Worm (Caenorhabditis elegans) whole organism, L4 larva: Measurements from ENCODE around the gene clec-175.
A peak's percentile ranks its signal among the peaks of the same experiment; 100 is the strongest.

Experiments
- D1046.2 ChIP-seq: fragments of 200-800 bp; sonication (Bioruptor generic); IDR thresholded peaks from 2 replicates; pipeline ENCODE4 v1.3.6; 2022; ENCODE audit warnings: missing genetic modification characterization, missing compliant biosample characterization
- F10B5.3 ChIP-seq: sonication (generic microtip); optimal IDR thresholded peaks from 2 replicates; lab custom pipeline; 2016; ENCODE audit warnings: mild to moderate bottlenecking, missing genetic modification characterization, missing compliant biosample characterization
- F49E8.2 ChIP-seq: sonication (generic microtip); optimal IDR thresholded peaks from 2 replicates; lab custom pipeline; 2016; ENCODE audit warnings: missing compliant biosample characterization, mild to moderate bottlenecking, missing genetic modification characterization, borderline replicate concordance
- T26A8.4 ChIP-seq: fragments of 200-800 bp; sonication (Bioruptor generic); IDR thresholded peaks from 2 replicates; pipeline ENCODE4 v1.3.6; 2022; ENCODE audit warnings: missing genetic modification characterization, missing compliant biosample characterization
- Y105C5A.15 ChIP-seq: fragments of 200-800 bp; sonication (Bioruptor generic); IDR thresholded peaks from 2 replicates; pipeline ENCODE4 v1.3.6; 2022; ENCODE audit warnings: missing genetic modification characterization, missing compliant biosample characterization
- Y48G9A.11 ChIP-seq: fragments of 200-800 bp; sonication (Bioruptor generic); IDR thresholded peaks from 2 replicates; pipeline ENCODE4 v1.3.6; 2022; ENCODE audit warnings: missing genetic modification reagents, missing genetic modification characterization, missing compliant biosample characterization
- arid-1 ChIP-seq: fragments of 200-800 bp; sonication (Bioruptor generic); conservative IDR thresholded peaks from 2 replicates; pipeline ENCODE4 v1.3.6; 2022; ENCODE audit warnings: missing genetic modification reagents, missing genetic modification characterization, missing compliant biosample characterization
- ceh-28 ChIP-seq: fragments of 150-350 bp; optimal IDR thresholded peaks from 2 replicates; lab custom pipeline; 2014; ENCODE audit warnings: missing biosample characterization, missing genetic modification reagents, missing genetic modification characterization
- ceh-62 ChIP-seq: sonication (generic microtip); optimal IDR thresholded peaks from 2 replicates; lab custom pipeline; 2017; ENCODE audit warnings: missing biosample characterization, missing genetic modification characterization
- ceh-82 ChIP-seq: sonication (generic microtip); optimal IDR thresholded peaks from 2 replicates; lab custom pipeline; 2017; ENCODE audit warnings: missing biosample characterization, missing genetic modification characterization
- ctbp-1 ChIP-seq: fragments of 200-800 bp; sonication (Bioruptor generic); IDR thresholded peaks from 2 replicates; pipeline ENCODE4 v1.3.6; 2022; ENCODE audit warnings: missing genetic modification reagents, missing genetic modification characterization, missing compliant biosample characterization
- daf-12 ChIP-seq: fragments of 150-350 bp; optimal IDR thresholded peaks from 2 replicates; lab custom pipeline; 2014; ENCODE audit warnings: missing biosample characterization, missing genetic modification reagents, missing genetic modification characterization
- daf-19 ChIP-seq: fragments of 200-800 bp; sonication (Bioruptor generic); conservative IDR thresholded peaks from 2 replicates; pipeline ENCODE4 v1.3.6; 2022; ENCODE audit warnings: missing genetic modification characterization, missing compliant biosample characterization
- dmd-9 ChIP-seq: fragments of 200-800 bp; sonication (Bioruptor generic); IDR thresholded peaks from 2 replicates; pipeline ENCODE4 v1.3.6; 2022; ENCODE audit warnings: missing genetic modification reagents, missing genetic modification characterization, missing compliant biosample characterization
- dpl-1 ChIP-seq: fragments of 150-350 bp; optimal IDR thresholded peaks from 2 replicates; lab custom pipeline; 2014; ENCODE audit warnings: missing biosample characterization, missing genetic modification reagents, missing genetic modification characterization
- egl-27 ChIP-seq: sonication (generic microtip); optimal IDR thresholded peaks from 3 replicates; lab custom pipeline; 2017; ENCODE audit warnings: missing biosample characterization, missing genetic modification reagents, missing genetic modification characterization
- egl-43 ChIP-seq: fragments of 200-800 bp; sonication (Bioruptor generic); IDR thresholded peaks from 2 replicates; pipeline ENCODE4 v1.3.6; 2022; ENCODE audit warnings: missing genetic modification reagents, missing genetic modification characterization, missing compliant biosample characterization
- gei-8 ChIP-seq: fragments of 200-800 bp; sonication (Bioruptor generic); optimal IDR thresholded peaks from 2 replicates; lab custom pipeline; 2018; ENCODE audit warnings: mild to moderate bottlenecking, missing genetic modification characterization, missing compliant biosample characterization
- hif-1 ChIP-seq, 2 experiments: sonication (generic microtip); optimal IDR thresholded peaks; 2 replicates each; lab custom pipeline; 2016 to 2017; ENCODE audit warnings: missing compliant biosample characterization in 2 of 2, missing genetic modification characterization in 2 of 2, missing genetic modification reagents in 2 of 2, missing genotype in 2 of 2, mild to moderate bottlenecking in 1 of 2
- hmg-1.1 ChIP-seq: fragments of 200-800 bp; sonication (Bioruptor generic); IDR thresholded peaks from 2 replicates; pipeline ENCODE4 v1.3.6; 2022; ENCODE audit warnings: missing genetic modification reagents, missing genetic modification characterization, missing compliant biosample characterization
- lim-7 ChIP-seq: fragments of 200-800 bp; sonication (Bioruptor generic); IDR thresholded peaks from 2 replicates; pipeline ENCODE4 v1.3.6; 2022; ENCODE audit warnings: missing genetic modification characterization, missing compliant biosample characterization
- lin-1 ChIP-seq: fragments of 200-800 bp; sonication (Bioruptor generic); IDR thresholded peaks from 2 replicates; pipeline ENCODE4 v1.3.6; 2022; ENCODE audit warnings: missing genetic modification reagents, missing genetic modification characterization, missing compliant biosample characterization
- lin-13 ChIP-seq: fragments of 150-350 bp; optimal IDR thresholded peaks from 2 replicates; lab custom pipeline; 2014; ENCODE audit warnings: missing biosample characterization, missing genetic modification reagents, missing genetic modification characterization
- lin-29 ChIP-seq: fragments of 200-800 bp; sonication (Bioruptor generic); IDR thresholded peaks from 2 replicates; pipeline ENCODE4 v1.3.6; 2022; ENCODE audit warnings: missing genetic modification reagents, missing genetic modification characterization, missing compliant biosample characterization
- lin-38 ChIP-seq: fragments of 200-800 bp; sonication (Bioruptor generic); IDR thresholded peaks from 2 replicates; pipeline ENCODE4 v1.3.6; 2022; ENCODE audit warnings: missing genetic modification reagents, missing genetic modification characterization, missing compliant biosample characterization
- lir-3 ChIP-seq: sonication (generic microtip); optimal IDR thresholded peaks from 2 replicates; lab custom pipeline; 2016; ENCODE audit warnings: mild to moderate bottlenecking, missing genetic modification characterization, missing compliant biosample characterization
- lsy-2 ChIP-seq, 2 experiments: fragments of 150-350 bp in 1 of 2; sonication (generic microtip) in 1 of 2; optimal IDR thresholded peaks; 2 replicates each; lab custom pipeline; 2014 to 2017; ENCODE audit warnings: missing biosample characterization in 2 of 2, missing genetic modification characterization in 2 of 2
- madf-9 ChIP-seq: fragments of 200-800 bp; sonication (Bioruptor generic); conservative IDR thresholded peaks from 2 replicates; pipeline ENCODE4 v1.3.6; 2022; ENCODE audit warnings: missing genetic modification reagents, missing genetic modification characterization, missing compliant biosample characterization
- mdl-1 ChIP-seq, 2 experiments: fragments of 150-350 bp in 1 of 2; sonication (generic microtip) in 1 of 2; optimal IDR thresholded peaks; 2 replicates each; lab custom pipeline; 2014 to 2017; ENCODE audit warnings: missing biosample characterization in 2 of 2, missing genetic modification characterization in 2 of 2
- mep-1 ChIP-seq: fragments of 150-350 bp; sonication (generic microtip); optimal IDR thresholded peaks from 3 replicates; lab custom pipeline; 2014; ENCODE audit warnings: missing biosample characterization, missing genetic modification characterization
- mes-2 ChIP-seq: sonication (generic microtip); optimal IDR thresholded peaks from 2 replicates; lab custom pipeline; 2016; ENCODE audit warnings: missing genotype, mild to moderate bottlenecking, missing genetic modification characterization, missing compliant biosample characterization; ENCODE audit not compliant: poor library complexity, severe bottlenecking
- mxl-3 ChIP-seq: fragments of 200-800 bp; sonication (Bioruptor generic); optimal IDR thresholded peaks from 2 replicates; lab custom pipeline; 2018; ENCODE audit warnings: mild to moderate bottlenecking, missing genetic modification characterization, missing compliant biosample characterization
- nhr-10 ChIP-seq: fragments of 150-350 bp; optimal IDR thresholded peaks from 2 replicates; lab custom pipeline; 2014; ENCODE audit warnings: missing biosample characterization, missing genetic modification characterization
- nhr-11 ChIP-seq: fragments of 150-350 bp; optimal IDR thresholded peaks from 2 replicates; lab custom pipeline; 2014; ENCODE audit warnings: missing biosample characterization, missing genetic modification characterization
- nhr-111 ChIP-seq: fragments of 200-800 bp; sonication (Bioruptor generic); optimal IDR thresholded peaks from 2 replicates; lab custom pipeline; 2018; ENCODE audit warnings: mild to moderate bottlenecking, missing genetic modification characterization, missing compliant biosample characterization
- nhr-237 ChIP-seq: sonication (generic microtip); optimal IDR thresholded peaks from 2 replicates; lab custom pipeline; 2017; ENCODE audit warnings: missing biosample characterization, missing genetic modification characterization
- nhr-28 ChIP-seq: fragments of 150-350 bp; optimal IDR thresholded peaks from 2 replicates; lab custom pipeline; 2014; ENCODE audit warnings: missing biosample characterization, missing genetic modification characterization
- nhr-41 ChIP-seq: fragments of 200-800 bp; sonication (Bioruptor generic); IDR thresholded peaks from 2 replicates; pipeline ENCODE4 v1.3.6; 2022; ENCODE audit warnings: missing genetic modification reagents, missing genetic modification characterization, missing compliant biosample characterization
- nhr-42 ChIP-seq: fragments of 200-800 bp; sonication (Bioruptor generic); IDR thresholded peaks from 2 replicates; pipeline ENCODE4 v1.3.6; 2022; ENCODE audit warnings: missing genetic modification characterization, missing compliant biosample characterization
- nhr-77 ChIP-seq: fragments of 150-350 bp; optimal IDR thresholded peaks from 2 replicates; lab custom pipeline; 2014; ENCODE audit warnings: missing biosample characterization, missing genetic modification characterization
- php-3 ChIP-seq: fragments of 200-800 bp; sonication (Bioruptor generic); IDR thresholded peaks from 2 replicates; pipeline ENCODE4 v1.3.6; 2022; ENCODE audit warnings: missing genetic modification reagents, missing genetic modification characterization, missing compliant biosample characterization
- rbr-2 ChIP-seq: sonication (generic microtip); optimal IDR thresholded peaks from 2 replicates; lab custom pipeline; 2016; ENCODE audit warnings: missing genotype, missing genetic modification characterization, missing compliant biosample characterization
- sdz-12 ChIP-seq: fragments of 200-800 bp; sonication (Bioruptor generic); optimal IDR thresholded peaks from 2 replicates; lab custom pipeline; 2018; ENCODE audit warnings: mild to moderate bottlenecking, missing genetic modification characterization, missing compliant biosample characterization
- set-16 ChIP-seq: fragments of 200-800 bp; sonication (Bioruptor generic); IDR thresholded peaks from 2 replicates; pipeline ENCODE4 v1.3.6; 2022; ENCODE audit warnings: missing genetic modification reagents, missing genetic modification characterization, missing compliant biosample characterization
- skn-1 ChIP-seq: fragments of 150-350 bp; optimal IDR thresholded peaks from 2 replicates; lab custom pipeline; 2014; ENCODE audit warnings: missing biosample characterization, missing genetic modification characterization
- snpc-1.2 ChIP-seq: fragments of 200-800 bp; sonication (Bioruptor generic); IDR thresholded peaks from 2 replicates; pipeline ENCODE4 v1.3.6; 2022; ENCODE audit warnings: missing genetic modification reagents, missing genetic modification characterization, missing compliant biosample characterization
- spr-1 ChIP-seq: sonication (generic microtip); optimal IDR thresholded peaks from 2 replicates; lab custom pipeline; 2016; ENCODE audit warnings: mild to moderate bottlenecking, missing genetic modification characterization, missing compliant biosample characterization
- spr-3 ChIP-seq: fragments of 200-800 bp; sonication (Bioruptor generic); optimal IDR thresholded peaks from 2 replicates; lab custom pipeline; 2018; ENCODE audit warnings: mild to moderate bottlenecking, missing genetic modification characterization, missing compliant biosample characterization
- unc-39 ChIP-seq: sonication (generic microtip); optimal IDR thresholded peaks from 2 replicates; lab custom pipeline; 2017; ENCODE audit warnings: missing biosample characterization, missing genetic modification characterization
- zfp-3 ChIP-seq: fragments of 200-800 bp; sonication (Bioruptor generic); conservative IDR thresholded peaks from 2 replicates; pipeline ENCODE4 v1.3.6; 2022; ENCODE audit warnings: missing genetic modification reagents, missing genetic modification characterization, missing compliant biosample characterization
- zip-2 ChIP-seq: fragments of 150-350 bp; optimal IDR thresholded peaks from 2 replicates; lab custom pipeline; 2014; ENCODE audit warnings: missing biosample characterization, missing genetic modification characterization

The clec-175 gene

ce11 chrIV:4445711-4446290 lies 23.7 kb downstream of the clec-175 start, which contains the start of the genes wapl-1 and htz-1:
wapl-1 (minus strand) TSS chrIV:4445740.
htz-1 (plus strand) TSS chrIV:4446216.
- TF ChIP-seq mxl-3 (GFP tag; lab: Kevin White, UChicago) = peak; percentile 78
- peak; percentile 31 for TF ChIP-seq gei-8 (GFP tag; lab: Kevin White, UChicago)
- no peak for TF ChIP-seq ceh-62
- TF ChIP-seq nhr-111 (GFP tag; lab: Kevin White, UChicago) = no peak
- no peak for TF ChIP-seq Y105C5A.15 (GFP tag; lab: Robert Waterston, UW)
- TF ChIP-seq spr-3 = peak; percentile 3
- TF ChIP-seq nhr-28 (tag; lab: Kevin White, UChicago) = peak; percentile 80
- peak; percentile 80 for TF ChIP-seq spr-1 (tag; lab: Kevin White, UChicago)
- TF ChIP-seq D1046.2 = peak; percentile 83; the same call in 1 of the 2 replicates
- peak; percentile 80 for TF ChIP-seq zfp-3 (GFP tag; lab: Robert Waterston, UW)
- no peak for TF ChIP-seq daf-19 (GFP tag; lab: Robert Waterston, UW)
- peak; percentile 38 to 91 for TF ChIP-seq hif-1 (tag; optimal IDR thresholded peaks at IDR 0.05; lab: Kevin White, UChicago)
- TF ChIP-seq snpc-1.2 (GFP tag; lab: Robert Waterston, UW) = peak; percentile 72
- TF ChIP-seq T26A8.4 (GFP tag; lab: Robert Waterston, UW) = peak; percentile 98
- TF ChIP-seq unc-39 (tag; lab: Kevin White, UChicago) = no peak
- no peak for TF ChIP-seq daf-12 (tag; lab: Kevin White, UChicago)
- peak; percentile 59 for TF ChIP-seq nhr-237 (tag; lab: Kevin White, UChicago)
- peak; percentile 87 for TF ChIP-seq arid-1 (GFP tag; lab: Robert Waterston, UW)
- TF ChIP-seq zip-2 = peak; percentile 18
- TF ChIP-seq dmd-9 (GFP tag; lab: Robert Waterston, UW) = peak; percentile 88
- no peak for TF ChIP-seq lir-3 (tag; lab: Kevin White, UChicago)
- TF ChIP-seq set-16 (GFP tag; lab: Robert Waterston, UW) = peak; percentile 42; the same call in 1 of the 2 replicates
- peak; percentile 48; the same call in 1 of the 2 replicates for TF ChIP-seq lin-1 (GFP tag; lab: Robert Waterston, UW)
- no peak for TF ChIP-seq egl-27 (tag; lab: Kevin White, UChicago)
- peak; percentile 77 for TF ChIP-seq madf-9 (GFP tag; lab: Robert Waterston, UW)
- peak; percentile 94 for TF ChIP-seq rbr-2 (tag; lab: Kevin White, UChicago)
- peak; percentile 38 for TF ChIP-seq F49E8.2 (tag; lab: Kevin White, UChicago)
- peak; percentile 18 for TF ChIP-seq ceh-28 (tag; lab: Kevin White, UChicago)
- no peak for TF ChIP-seq skn-1 (tag; lab: Kevin White, UChicago)
- peak; percentile 89 for TF ChIP-seq nhr-42 (GFP tag; lab: Robert Waterston, UW)
- TF ChIP-seq lim-7 = no peak
- TF ChIP-seq Y48G9A.11 (GFP tag; lab: Robert Waterston, UW) = 0 out of 2 replicates have a peak, but pooled peaks have one; percentile 34
- no peak for TF ChIP-seq nhr-41 (GFP tag; lab: Robert Waterston, UW)
- TF ChIP-seq mes-2 (tag; lab: Kevin White, UChicago) = peak; percentile 95
- TF ChIP-seq F10B5.3 (tag; lab: Kevin White, UChicago) = peak; percentile 67
- peak; percentile 71 for TF ChIP-seq lin-29 (GFP tag; lab: Robert Waterston, UW)
- TF ChIP-seq lin-13 (GFP tag; lab: Kevin White, UChicago) = peak; percentile 95
- no peak for TF ChIP-seq ceh-82 (tag; lab: Kevin White, UChicago)
- TF ChIP-seq dpl-1 = peak; percentile 98
- peak; percentile 91 for TF ChIP-seq nhr-77 (tag; lab: Kevin White, UChicago)
- peak; percentile 97 for TF ChIP-seq mep-1 (tag; lab: Kevin White, UChicago)
- TF ChIP-seq lin-38 (GFP tag; lab: Robert Waterston, UW) = peak; percentile 91
- TF ChIP-seq hmg-1.1 (GFP tag; lab: Robert Waterston, UW) = peak; percentile 88
- no peak for TF ChIP-seq sdz-12 (GFP tag; lab: Kevin White, UChicago)
- peak; percentile 84 for TF ChIP-seq ctbp-1
- no peak; the same call in 1 of the 2 replicates for TF ChIP-seq php-3 (GFP tag; lab: Robert Waterston, UW)
- TF ChIP-seq mdl-1 (tag; optimal IDR thresholded peaks at IDR 0.05; lab: Kevin White, UChicago) = peak in 1 of 2 experiments; percentile 81
- peak; percentile 98 to 99 for TF ChIP-seq lsy-2 (tag; optimal IDR thresholded peaks at IDR 0.05; lab: Kevin White, UChicago)
- TF ChIP-seq nhr-11 (tag; lab: Kevin White, UChicago) = peak; percentile 97
- TF ChIP-seq egl-43 (GFP tag; lab: Robert Waterston, UW) = peak; percentile 85
- no peak for TF ChIP-seq nhr-10 (tag; lab: Kevin White, UChicago)
